Worm (Caenorhabditis elegans): ENCODE data around the gene hyl-1.

The hyl-1 gene

ce11 chrIV:8585076-8586033, 46.4 kb downstream of the hyl-1 start, which contains the start of gene catp-7:
Gene catp-7 (plus strand): TSS chrIV:8585983.
- TF ChIP-seq lsy-2 (tag; optimal IDR thresholded peaks at IDR 0.05) (peak in 1 of 2 experiments; percentile 13), lin-35 (GFP tag; optimal IDR thresholded peaks at IDR 0.05) (peak in 1 of 2 experiments; percentile 56), ama-1 (optimal IDR thresholded peaks at IDR 0.05) (peak; percentile 34), zip-4 (GFP tag; optimal IDR thresholded peaks at IDR 0.05) (no peak), nhr-71 (tag; optimal IDR thresholded peaks at IDR 0.05) (peak; percentile 41), nhr-90 (tag; optimal IDR thresholded peaks at IDR 0.05; ENCODE audit: poor library complexity) (peak; percentile 15), nhr-19 (GFP tag; conservative IDR thresholded peaks at IDR 0.05) (no peak), efl-1 (optimal IDR thresholded peaks at IDR 0.05) (no peak), efl-1 (GFP tag; optimal IDR thresholded peaks at IDR 0.05 in 1 of 2) (peak in 1 of 2 experiments; percentile 86), elt-2 (tag; optimal IDR thresholded peaks at IDR 0.05) (peak; percentile 97), nhr-20 (tag; optimal IDR thresholded peaks at IDR 0.05) (peak; percentile 32), lin-14 (GFP tag; optimal IDR thresholded peaks at IDR 0.05) (peak; percentile 12), hpl-2 (GFP tag; optimal IDR thresholded peaks at IDR 0.05) (peak; percentile 6), ces-1 (GFP tag; optimal IDR thresholded peaks at IDR 0.05) (no peak)

- no peak for TF ChIP-seq efl-3 (GFP tag; optimal IDR thresholded peaks at IDR 0.05)
- peak; percentile 34 for TF ChIP-seq blmp-1 (tag; optimal IDR thresholded peaks at IDR 0.05)
- TF ChIP-seq tlp-1 (tag; optimal IDR thresholded peaks at IDR 0.05) = no peak
- TF ChIP-seq pqm-1 (tag; optimal IDR thresholded peaks at IDR 0.05) = no peak
- TF ChIP-seq pag-3 (tag; optimal IDR thresholded peaks at IDR 0.05; ENCODE audit: borderline replicate concordance, insufficient read depth) = no peak
- no peak for TF ChIP-seq grh-1 (GFP tag; IDR thresholded peaks at IDR 0.05)
- TF ChIP-seq vab-15 (tag; optimal IDR thresholded peaks at IDR 0.05) = no peak
- no peak for TF ChIP-seq hpl-2 (GFP tag; optimal IDR thresholded peaks at IDR 0.05)
- peak; percentile 38 for TF ChIP-seq xbp-1 (tag; optimal IDR thresholded peaks at IDR 0.05)
- no peak for TF ChIP-seq nhr-76 (tag; optimal IDR thresholded peaks at IDR 0.05)
- TF ChIP-seq sptf-1 (tag; optimal IDR thresholded peaks at IDR 0.05) = no peak
- no peak for TF ChIP-seq hlh-17 (GFP tag; optimal IDR thresholded peaks at IDR 0.05; ENCODE audit: borderline replicate concordance)
- no peak for TF ChIP-seq alr-1 (tag; optimal IDR thresholded peaks at IDR 0.05; ENCODE audit: borderline replicate concordance)
- TF ChIP-seq egl-27 (tag; optimal IDR thresholded peaks at IDR 0.05) = peak in 1 of 2 experiments; percentile 70
- peak; percentile 55 to 59 for TF ChIP-seq efl-1 (optimal IDR thresholded peaks at IDR 0.05)
- TF ChIP-seq efl-1 (GFP tag; optimal IDR thresholded peaks at IDR 0.05 in 1 of 2) = peak in 1 of 2 experiments; percentile 31
- TF ChIP-seq F16B12.6 (tag; optimal IDR thresholded peaks at IDR 0.05) = no peak
- TF ChIP-seq nhr-77 (tag; optimal IDR thresholded peaks at IDR 0.05) = peak; percentile 39
- no peak for TF ChIP-seq ceh-90 (tag; optimal IDR thresholded peaks at IDR 0.05)
- no peak for TF ChIP-seq sox-4 (tag; optimal IDR thresholded peaks at IDR 0.05)
- peak; percentile 66 for TF ChIP-seq unc-86 (tag; optimal IDR thresholded peaks at IDR 0.05)
- TF ChIP-seq fkh-4 (tag; optimal IDR thresholded peaks at IDR 0.05; ENCODE audit: borderline replicate concordance) = no peak
- peak; percentile 28 for TF ChIP-seq ztf-4 (tag; optimal IDR thresholded peaks at IDR 0.05)
- TF ChIP-seq ces-1 (GFP tag; optimal IDR thresholded peaks at IDR 0.05) = no peak
- no peak for TF ChIP-seq dsc-1 (tag; optimal IDR thresholded peaks at IDR 0.05)
- TF ChIP-seq nhr-47 (tag; optimal IDR thresholded peaks at IDR 0.05) = peak; percentile 14
- no peak; the same call in 1 of the 2 replicates for TF ChIP-seq isw-1 (GFP tag; IDR thresholded peaks at IDR 0.05)
- TF ChIP-seq nhr-71 (tag; optimal IDR thresholded peaks at IDR 0.05) = peak; percentile 72
- no peak for TF ChIP-seq aha-1 (tag; optimal IDR thresholded peaks at IDR 0.05)
- TF ChIP-seq mab-9 (GFP tag; IDR thresholded peaks at IDR 0.05) = no peak
- TF ChIP-seq zip-4 (GFP tag; optimal IDR thresholded peaks at IDR 0.05) = no peak
- no peak for TF ChIP-seq unc-98 (GFP tag; IDR thresholded peaks at IDR 0.05)
- TF ChIP-seq unc-130 (tag; optimal IDR thresholded peaks at IDR 0.05) = no peak
- TF ChIP-seq hlh-4 (tag; optimal IDR thresholded peaks at IDR 0.05) = no peak
- TF ChIP-seq lir-3 (tag; optimal IDR thresholded peaks at IDR 0.05; ENCODE audit: poor library complexity) = no peak
- no peak for TF ChIP-seq Y116A8C.19 (tag; optimal IDR thresholded peaks at IDR 0.05; ENCODE audit: borderline replicate concordance)
- TF ChIP-seq snpc-4 (tag; optimal IDR thresholded peaks at IDR 0.05) = no peak
- TF ChIP-seq lin-15B (tag; optimal IDR thresholded peaks at IDR 0.05) = peak; percentile 55
- peak; percentile 44 for TF ChIP-seq lin-13 (GFP tag; optimal IDR thresholded peaks at IDR 0.05)
- peak; percentile 24 for TF ChIP-seq jun-1 (tag; optimal IDR thresholded peaks at IDR 0.05)
Observed at ce11 chrIV:8587057-8587456, 48.1 kb downstream of the hyl-1 start.
